Fruit fly (Drosophila melanogaster) whole organism, embryonic: Measurements from ENCODE around the gene CG9799.
A peak's percentile ranks its signal among the peaks of the same experiment; 100 is the strongest.

Experiments
- Bgb ChIP-seq: fragments of 200-800 bp; sonication (Bioruptor generic); IDR thresholded peaks from 2 replicates; pipeline ENCODE4 v1.3.6; 2022; ENCODE audit warnings: missing biosample characterization, missing genetic modification characterization; ENCODE audit not compliant: partially characterized antibody
- BtbVII ChIP-seq: fragments of 200-800 bp; sonication (Bioruptor generic); optimal IDR thresholded peaks from 3 replicates; lab custom pipeline; 2017; ENCODE audit warnings: missing biosample characterization, mild to moderate bottlenecking, missing genetic modification characterization
- CG10366 ChIP-seq: fragments of 200-800 bp; sonication (Bioruptor generic); IDR thresholded peaks from 2 replicates; pipeline ENCODE4 v1.3.6; 2022; ENCODE audit warnings: missing biosample characterization, missing genetic modification characterization
- CG10565 ChIP-seq: fragments of 200-800 bp; sonication (Bioruptor generic); optimal IDR thresholded peaks from 3 replicates; lab custom pipeline; 2016; ENCODE audit warnings: missing biosample characterization, mild to moderate bottlenecking, missing genetic modification characterization
- CG11085 ChIP-seq: fragments of 200-800 bp; sonication (Bioruptor generic); IDR thresholded peaks from 2 replicates; pipeline ENCODE4 v1.3.6; 2022; ENCODE audit warnings: missing biosample characterization, missing genetic modification characterization
- CG11695 ChIP-seq: fragments of 200-800 bp; sonication (Bioruptor generic); IDR thresholded peaks from 3 replicates; pipeline ENCODE4 v1.3.6; 2022; ENCODE audit warnings: missing biosample characterization, missing genetic modification characterization
- CG12744 ChIP-seq: fragments of 200-800 bp; sonication (Bioruptor generic); optimal IDR thresholded peaks from 2 replicates; lab custom pipeline; 2016; ENCODE audit warnings: missing biosample characterization, missing genetic modification characterization
- CG12942 ChIP-seq: fragments of 200-800 bp; sonication (Bioruptor generic); optimal IDR thresholded peaks from 3 replicates; lab custom pipeline; 2016; ENCODE audit warnings: missing biosample characterization, missing genetic modification characterization
- CG13424 ChIP-seq: fragments of 200-800 bp; sonication (Bioruptor generic); optimal IDR thresholded peaks from 2 replicates; lab custom pipeline; 2019; ENCODE audit warnings: missing biosample characterization, mild to moderate bottlenecking, missing genetic modification characterization, moderate library complexity
- CG13624 ChIP-seq: fragments of 200-800 bp; sonication (Bioruptor generic); optimal IDR thresholded peaks from 2 replicates; lab custom pipeline; 2016; ENCODE audit warnings: missing biosample characterization, missing genetic modification characterization
- CG15601 ChIP-seq: fragments of 200-800 bp; sonication (Bioruptor generic); optimal IDR thresholded peaks from 3 replicates; lab custom pipeline; 2019; ENCODE audit warnings: missing biosample characterization, mild to moderate bottlenecking, missing genetic modification characterization, moderate library complexity
- CG17359 ChIP-seq: fragments of 200-800 bp; sonication (Bioruptor generic); optimal IDR thresholded peaks from 3 replicates; lab custom pipeline; 2018; ENCODE audit warnings: missing biosample characterization, mild to moderate bottlenecking, missing genetic modification characterization, moderate library complexity
- CG1792 ChIP-seq: fragments of 200-800 bp; sonication (Bioruptor generic); optimal IDR thresholded peaks from 2 replicates; lab custom pipeline; 2016; ENCODE audit warnings: missing biosample characterization, missing genetic modification characterization
- CG18476 ChIP-seq: fragments of 200-800 bp; sonication (Bioruptor generic); optimal IDR thresholded peaks from 2 replicates; lab custom pipeline; 2016; ENCODE audit warnings: missing biosample characterization, mild to moderate bottlenecking, missing genetic modification characterization
- CG18599 ChIP-seq: fragments of 200-800 bp; sonication (Bioruptor generic); optimal IDR thresholded peaks from 3 replicates; lab custom pipeline; 2017; ENCODE audit warnings: missing biosample characterization, missing genetic modification characterization, mild to moderate bottlenecking, moderate library complexity, missing genetic modification reagents
- CG2712 ChIP-seq: fragments of 200-800 bp; optimal IDR thresholded peaks from 3 replicates; lab custom pipeline; 2019; ENCODE audit warnings: missing biosample characterization, mild to moderate bottlenecking, missing genetic modification characterization, moderate library complexity
- CG30403 ChIP-seq: fragments of 200-800 bp; sonication (Bioruptor generic); optimal IDR thresholded peaks from 3 replicates; lab custom pipeline; 2016; ENCODE audit warnings: missing biosample characterization, missing genetic modification characterization
- CG31441 ChIP-seq: fragments of 200-800 bp; sonication (Bioruptor generic); IDR thresholded peaks from 2 replicates; pipeline ENCODE4 v1.3.6; 2022; ENCODE audit warnings: missing biosample characterization, missing genetic modification characterization
- CG3281 ChIP-seq: fragments of 200-800 bp; sonication (Bioruptor generic); optimal IDR thresholded peaks from 3 replicates; lab custom pipeline; 2017; ENCODE audit warnings: missing biosample characterization, mild to moderate bottlenecking, missing genetic modification characterization
- CG33213 ChIP-seq: fragments of 200-800 bp; sonication (Bioruptor generic); optimal IDR thresholded peaks from 3 replicates; lab custom pipeline; 2016; ENCODE audit warnings: missing biosample characterization, missing genetic modification characterization
- CG5245 ChIP-seq: fragments of 200-800 bp; sonication (Bioruptor generic); optimal IDR thresholded peaks from 3 replicates; lab custom pipeline; 2016; ENCODE audit warnings: missing biosample characterization, missing genetic modification characterization
- CG7745 ChIP-seq: fragments of 200-800 bp; sonication (Bioruptor generic); optimal IDR thresholded peaks from 2 replicates; lab custom pipeline; 2018; ENCODE audit warnings: missing biosample characterization, mild to moderate bottlenecking, missing genetic modification characterization, moderate library complexity
- CG7839 ChIP-seq: fragments of 200-800 bp; sonication (Bioruptor generic); optimal IDR thresholded peaks from 3 replicates; lab custom pipeline; 2018; ENCODE audit warnings: missing biosample characterization, mild to moderate bottlenecking, missing genetic modification characterization, moderate library complexity
- CHES-1-like ChIP-seq: fragments of 200-800 bp; sonication (Bioruptor generic); optimal IDR thresholded peaks from 2 replicates; lab custom pipeline; 2016; ENCODE audit warnings: missing biosample characterization, missing genetic modification characterization
- Hand ChIP-seq: fragments of 200-800 bp; sonication (Bioruptor generic); optimal IDR thresholded peaks from 2 replicates; lab custom pipeline; 2017; ENCODE audit warnings: mild to moderate bottlenecking, missing biosample characterization, missing genetic modification reagents, missing genetic modification characterization
- HmgZ ChIP-seq: fragments of 200-800 bp; sonication (Bioruptor generic); optimal IDR thresholded peaks from 2 replicates; lab custom pipeline; 2018; ENCODE audit warnings: missing biosample characterization, mild to moderate bottlenecking, missing genetic modification characterization
- Hr78 ChIP-seq, 2 experiments: fragments of 200-800 bp in 1 of 2; fragments of >200 bp in 1 of 2; sonication (Bioruptor generic) in 1 of 2; optimal IDR thresholded peaks; 2 replicates each; lab custom pipeline; 2017 to 2019; ENCODE audit warnings: missing biosample characterization in 2 of 2, missing genetic modification characterization in 2 of 2, mild to moderate bottlenecking in 1 of 2, moderate library complexity in 1 of 2
- Hsf ChIP-seq: fragments of 200-800 bp; sonication (Bioruptor generic); optimal IDR thresholded peaks from 3 replicates; lab custom pipeline; 2016; ENCODE audit warnings: missing biosample characterization, missing genetic modification characterization
- NfI ChIP-seq: fragments of 200-800 bp; sonication (Bioruptor generic); optimal IDR thresholded peaks from 3 replicates; lab custom pipeline; 2018; ENCODE audit warnings: missing biosample characterization, mild to moderate bottlenecking, missing genetic modification characterization, moderate library complexity
- Oli ChIP-seq: fragments of 200-800 bp; sonication (Bioruptor generic); optimal IDR thresholded peaks from 2 replicates; lab custom pipeline; 2018; ENCODE audit warnings: missing biosample characterization, mild to moderate bottlenecking, missing genetic modification characterization, moderate library complexity
- Poxn ChIP-seq: fragments of 200-800 bp; sonication (Bioruptor generic); IDR thresholded peaks from 2 replicates; pipeline ENCODE4 v1.3.6; 2022; ENCODE audit warnings: missing biosample characterization, missing genetic modification characterization
- Rx ChIP-seq: fragments of 200-800 bp; sonication (Bioruptor generic); IDR thresholded peaks from 2 replicates; pipeline ENCODE4 v1.3.6; 2022; ENCODE audit warnings: missing biosample characterization, missing genetic modification characterization
- Vsx1 ChIP-seq: fragments of 200-800 bp; sonication (Bioruptor generic); optimal IDR thresholded peaks from 2 replicates; lab custom pipeline; 2017; ENCODE audit warnings: missing biosample characterization, mild to moderate bottlenecking, missing genetic modification characterization, missing genetic modification reagents
- al ChIP-seq: fragments of 200-800 bp; sonication (Bioruptor generic); IDR thresholded peaks from 2 replicates; pipeline ENCODE4 v1.3.6; 2022; ENCODE audit warnings: missing biosample characterization, missing genetic modification characterization
- ash1 ChIP-seq: fragments of 200-800 bp; sonication (Bioruptor generic); optimal IDR thresholded peaks from 2 replicates; lab custom pipeline; 2018; ENCODE audit warnings: missing biosample characterization, mild to moderate bottlenecking, missing genetic modification characterization
- bcd ChIP-seq: fragments of 200-800 bp; sonication (Bioruptor generic); optimal IDR thresholded peaks from 2 replicates; lab custom pipeline; 2017; ENCODE audit warnings: missing biosample characterization, mild to moderate bottlenecking, missing genetic modification characterization
- br ChIP-seq: fragments of >200 bp; optimal IDR thresholded peaks from 2 replicates; lab custom pipeline; 2017
- caup ChIP-seq: fragments of 200-800 bp; sonication (Bioruptor generic); optimal IDR thresholded peaks from 3 replicates; lab custom pipeline; 2017; ENCODE audit warnings: missing biosample characterization, mild to moderate bottlenecking, missing genetic modification characterization, moderate library complexity; ENCODE audit not compliant: severe bottlenecking
- corto ChIP-seq: fragments of 200-800 bp; sonication (Bioruptor generic); optimal IDR thresholded peaks from 2 replicates; lab custom pipeline; 2016; ENCODE audit warnings: missing biosample characterization, mild to moderate bottlenecking, missing genetic modification characterization, moderate library complexity
- crc ChIP-seq: fragments of 200-800 bp; sonication (Bioruptor generic); optimal IDR thresholded peaks from 2 replicates; lab custom pipeline; 2016; ENCODE audit warnings: missing biosample characterization, missing genetic modification characterization
- esg ChIP-seq: fragments of 200-800 bp; sonication (Bioruptor generic); conservative IDR thresholded peaks from 2 replicates; pipeline ENCODE4 v1.3.6; 2022; ENCODE audit warnings: missing biosample characterization, missing genetic modification characterization
- lmd ChIP-seq: fragments of 200-800 bp; sonication (Bioruptor generic); IDR thresholded peaks from 2 replicates; pipeline ENCODE4 v1.3.6; 2022; ENCODE audit warnings: missing biosample characterization, missing genetic modification characterization
- nau ChIP-seq: fragments of 200-800 bp; sonication (Bioruptor generic); optimal IDR thresholded peaks from 3 replicates; lab custom pipeline; 2017; ENCODE audit warnings: missing biosample characterization, mild to moderate bottlenecking, missing genetic modification characterization, missing genetic modification reagents
- nmo ChIP-seq: fragments of 200-800 bp; sonication (Bioruptor generic); optimal IDR thresholded peaks from 2 replicates; lab custom pipeline; 2018; ENCODE audit warnings: missing biosample characterization, mild to moderate bottlenecking, missing genetic modification characterization, moderate library complexity
- onecut ChIP-seq: fragments of 200-800 bp; sonication (Bioruptor generic); IDR thresholded peaks from 2 replicates; pipeline ENCODE4 v1.3.6; 2022; ENCODE audit warnings: missing biosample characterization, missing genetic modification characterization
- peb ChIP-seq: fragments of 200-800 bp; sonication (Bioruptor generic); IDR thresholded peaks from 2 replicates; pipeline ENCODE4 v1.3.6; 2022; ENCODE audit warnings: missing biosample characterization, missing genetic modification characterization
- pzg ChIP-seq: fragments of 200-800 bp; sonication (Bioruptor generic); optimal IDR thresholded peaks from 3 replicates; lab custom pipeline; 2018; ENCODE audit warnings: missing biosample characterization, mild to moderate bottlenecking, missing genetic modification characterization, moderate library complexity
- sim ChIP-seq: fragments of 200-800 bp; sonication (Bioruptor generic); IDR thresholded peaks from 2 replicates; pipeline ENCODE4 v1.3.6; 2022; ENCODE audit warnings: missing biosample characterization, missing genetic modification characterization
- so ChIP-seq: fragments of 200-800 bp; sonication (Bioruptor generic); IDR thresholded peaks from 3 replicates; pipeline ENCODE4 v1.3.6; 2022; ENCODE audit warnings: missing biosample characterization, missing genetic modification characterization
- toy ChIP-seq: fragments of 200-800 bp; sonication (Bioruptor generic); IDR thresholded peaks from 2 replicates; pipeline ENCODE4 v1.3.6; 2022; ENCODE audit warnings: missing biosample characterization, missing genetic modification characterization
- wdn ChIP-seq: fragments of 200-800 bp; sonication (Bioruptor generic); IDR thresholded peaks from 2 replicates; pipeline ENCODE4 v1.3.6; 2022; ENCODE audit warnings: missing biosample characterization, missing genetic modification characterization

CG9799 gene

dm6 chr3R:13433623-13434022 lies 45.1 kb upstream of the CG9799 start (continued):
- peak; percentile 65 for TF ChIP-seq CG5245 (GFP tag; lab: Kevin White, UChicago)
- TF ChIP-seq nmo: peak; percentile 70
- peak; percentile 77 for TF ChIP-seq CG10366 (GFP tag; lab: Robert Waterston, UW)
- TF ChIP-seq wdn (GFP tag; lab: Robert Waterston, UW): peak; percentile 48; the same call in 1 of the 2 replicates
- no peak for TF ChIP-seq ash1 (GFP tag; lab: Kevin White, UChicago)
- peak; percentile 60 for TF ChIP-seq Hand (GFP tag; lab: Kevin White, UChicago)
- TF ChIP-seq bcd (GFP tag; lab: Kevin White, UChicago): peak; percentile 56
- TF ChIP-seq caup (GFP tag; lab: Kevin White, UChicago): peak; percentile 70
- peak; percentile 85 for TF ChIP-seq CG15601
- no peak for TF ChIP-seq CG7745 (tag; lab: Kevin White, UChicago)
- TF ChIP-seq CG2712 (tag; lab: Kevin White, UChicago): peak; percentile 85
- peak; percentile 47 for TF ChIP-seq onecut (GFP tag; lab: Robert Waterston, UW)
- no peak for TF ChIP-seq CG11085 (GFP tag; lab: Robert Waterston, UW)
- TF ChIP-seq BtbVII: peak; percentile 60
- peak; percentile 91 for TF ChIP-seq Oli
- no peak for TF ChIP-seq pzg
- peak; percentile 89 for TF ChIP-seq HmgZ (tag; lab: Kevin White, UChicago)
- TF ChIP-seq peb (GFP tag; lab: Robert Waterston, UW): no peak
- peak; percentile 36 for TF ChIP-seq CG12744
- TF ChIP-seq CG30403: peak; percentile 82
- TF ChIP-seq Poxn (GFP tag; lab: Robert Waterston, UW): no peak
- peak; percentile 93 for TF ChIP-seq CG13424 (tag; lab: Kevin White, UChicago)
- no peak for TF ChIP-seq CG33213
- TF ChIP-seq toy (GFP tag; lab: Robert Waterston, UW): 0 out of 2 replicates have a peak, but pooled peaks have one; percentile 50
- TF ChIP-seq nau (GFP tag; lab: Kevin White, UChicago): peak; percentile 29
- peak; percentile 71 for TF ChIP-seq CG7839
- no peak for TF ChIP-seq corto (GFP tag; lab: Kevin White, UChicago)
- no peak for TF ChIP-seq Bgb (GFP tag; lab: Robert Waterston, UW)
- no peak for TF ChIP-seq br (lab: Kevin White, UChicago)
- no peak for TF ChIP-seq CG10565 (GFP tag; lab: Kevin White, UChicago)
- peak; percentile 84 for TF ChIP-seq Hsf (GFP tag; lab: Kevin White, UChicago)
- TF ChIP-seq lmd (GFP tag; lab: Robert Waterston, UW): peak; percentile 74
- peak; percentile 75 for TF ChIP-seq Vsx1 (GFP tag; lab: Kevin White, UChicago)
- peak; percentile 55 for TF ChIP-seq al
- peak; percentile 70 for TF ChIP-seq CG17359 (tag; lab: Kevin White, UChicago)
- peak; percentile 86 for TF ChIP-seq CG11695 (GFP tag; lab: Robert Waterston, UW)
- peak; percentile 89 for TF ChIP-seq so (GFP tag; lab: Robert Waterston, UW)
- peak; percentile 69; the same call in 1 of the 2 replicates for TF ChIP-seq sim
- no peak for TF ChIP-seq CG13624 (GFP tag; lab: Kevin White, UChicago)
- peak; percentile 45 for TF ChIP-seq crc (GFP tag; lab: Kevin White, UChicago)
- no peak for TF ChIP-seq CG18476 (GFP tag; lab: Kevin White, UChicago)
- TF ChIP-seq Hr78 (GFP tag; optimal IDR thresholded peaks at IDR 0.05; lab: Kevin White, UChicago): peak in 1 of 2 experiments; percentile 13
- peak; percentile 74 for TF ChIP-seq CG31441 (GFP tag; lab: Robert Waterston, UW)
- TF ChIP-seq Rx (GFP tag; lab: Robert Waterston, UW): no peak
- TF ChIP-seq CHES-1-like (GFP tag; lab: Kevin White, UChicago): peak; percentile 56
- TF ChIP-seq CG12942 (GFP tag; lab: Kevin White, UChicago): peak; percentile 70
- TF ChIP-seq CG18599 (GFP tag; lab: Kevin White, UChicago): peak; percentile 64
- peak; percentile 76 for TF ChIP-seq CG3281 (GFP tag; lab: Kevin White, UChicago)
- TF ChIP-seq NfI (GFP tag; lab: Kevin White, UChicago): peak; percentile 89
- TF ChIP-seq esg (GFP tag; lab: Robert Waterston, UW): peak; percentile 79
- no peak for TF ChIP-seq CG1792 (GFP tag; lab: Kevin White, UChicago)
